Worm (Caenorhabditis elegans) whole organism, L1 larva: ENCODE data around the gene Y7A5A.8.

Source experiments
- C16A3.4 ChIP-seq: fragments of 150-350 bp; optimal IDR thresholded peaks from 2 replicates; lab custom pipeline; 2014; ENCODE audit warnings: missing biosample characterization, missing genetic modification characterization
- F16B12.6 ChIP-seq: fragments of 150-350 bp; optimal IDR thresholded peaks from 2 replicates; lab custom pipeline; 2014; ENCODE audit warnings: missing biosample characterization, missing genetic modification characterization
- ceh-82 ChIP-seq, 3 experiments: fragments of 150-350 bp in 1 of 3; sonication (generic microtip) in 2 of 3; optimal IDR thresholded peaks; 2 replicates each; lab custom pipeline; 2014 to 2017; ENCODE audit warnings: missing biosample characterization in 3 of 3, missing genetic modification characterization in 3 of 3
- ceh-88 ChIP-seq: fragments of 200-800 bp; sonication (Bioruptor generic); IDR thresholded peaks from 2 replicates; pipeline ENCODE4 v1.3.6; 2022; ENCODE audit warnings: missing genetic modification characterization, missing compliant biosample characterization
- dsc-1 ChIP-seq: sonication (generic microtip); optimal IDR thresholded peaks from 2 replicates; lab custom pipeline; 2016; ENCODE audit warnings: mild to moderate bottlenecking, missing genetic modification characterization, missing compliant biosample characterization
- efl-1 ChIP-seq, 4 experiments: fragments of 150-350 bp; optimal IDR thresholded peaks in 3 of 4; peaks in 1 of 4; 1 replicate in 1 of 4; 2 replicates in 3 of 4; lab custom pipeline; 2014; ENCODE audit warnings: missing biosample characterization in 2 of 4, missing genetic modification characterization in 2 of 4, missing genetic modification reagents in 2 of 4
- egl-13 ChIP-seq: sonication (generic microtip); optimal IDR thresholded peaks from 2 replicates; lab custom pipeline; 2016; ENCODE audit warnings: missing genotype, missing genetic modification reagents, missing genetic modification characterization, missing compliant biosample characterization
- egl-27 ChIP-seq, 2 experiments: fragments of 150-350 bp in 1 of 2; sonication (generic microtip); optimal IDR thresholded peaks; 3 replicates each; lab custom pipeline; 2017 to 2018; ENCODE audit warnings: missing biosample characterization in 2 of 2, missing genetic modification characterization in 2 of 2, missing genetic modification reagents in 2 of 2
- elt-2 ChIP-seq: sonication (generic microtip); optimal IDR thresholded peaks from 2 replicates; lab custom pipeline; 2016; ENCODE audit warnings: missing genetic modification characterization, mild to moderate bottlenecking, inconsistent platforms, missing compliant biosample characterization, missing genetic modification reagents
- fkh-4 ChIP-seq: sonication (generic microtip); optimal IDR thresholded peaks from 2 replicates; lab custom pipeline; 2016; ENCODE audit warnings: missing compliant biosample characterization, missing genetic modification characterization, borderline replicate concordance
- fkh-8 ChIP-seq: sonication (generic microtip); optimal IDR thresholded peaks from 2 replicates; lab custom pipeline; 2016; ENCODE audit warnings: mild to moderate bottlenecking, missing genetic modification characterization, missing compliant biosample characterization
- grh-1 ChIP-seq: fragments of 200-800 bp; sonication (Bioruptor generic); IDR thresholded peaks from 2 replicates; pipeline ENCODE4 v1.3.6; 2022; ENCODE audit warnings: missing genetic modification reagents, missing genetic modification characterization, missing compliant biosample characterization
- hpl-2 ChIP-seq: fragments of 150-350 bp; optimal IDR thresholded peaks from 2 replicates; lab custom pipeline; 2014; ENCODE audit warnings: missing biosample characterization, missing genetic modification reagents, missing genetic modification characterization
- jun-1 ChIP-seq: fragments of 150-350 bp; optimal IDR thresholded peaks from 2 replicates; lab custom pipeline; 2014; ENCODE audit warnings: missing biosample characterization, missing genetic modification reagents, missing genetic modification characterization
- lin-13 ChIP-seq: fragments of 150-350 bp; optimal IDR thresholded peaks from 2 replicates; lab custom pipeline; 2014; ENCODE audit warnings: missing biosample characterization, missing genetic modification reagents, missing genetic modification characterization
- lin-15B ChIP-seq: fragments of 150-350 bp; sonication (generic microtip); optimal IDR thresholded peaks from 3 replicates; lab custom pipeline; 2014; ENCODE audit warnings: missing biosample characterization, missing genetic modification characterization
- lir-3 ChIP-seq: sonication (generic microtip); optimal IDR thresholded peaks from 2 replicates; lab custom pipeline; 2016; ENCODE audit warnings: mild to moderate bottlenecking, missing genetic modification characterization, moderate library complexity, missing compliant biosample characterization; ENCODE audit not compliant: poor library complexity
- lsy-2 ChIP-seq, 2 experiments: fragments of 150-350 bp; optimal IDR thresholded peaks; 2 replicates each; lab custom pipeline; 2014; ENCODE audit warnings: missing biosample characterization in 2 of 2, missing genetic modification characterization in 2 of 2
- nhr-19 ChIP-seq: fragments of 200-800 bp; sonication (Bioruptor generic); conservative IDR thresholded peaks from 2 replicates; pipeline ENCODE4 v1.3.6; 2022; ENCODE audit warnings: missing genetic modification characterization, missing compliant biosample characterization
- nhr-237 ChIP-seq: fragments of 150-350 bp; optimal IDR thresholded peaks from 2 replicates; lab custom pipeline; 2014; ENCODE audit warnings: missing biosample characterization, missing genetic modification characterization
- nhr-28 ChIP-seq: fragments of 150-350 bp; optimal IDR thresholded peaks from 2 replicates; lab custom pipeline; 2014; ENCODE audit warnings: missing biosample characterization, missing genetic modification characterization
- nhr-47 ChIP-seq: sonication (generic microtip); optimal IDR thresholded peaks from 2 replicates; lab custom pipeline; 2016; ENCODE audit warnings: mild to moderate bottlenecking, missing genetic modification characterization, moderate library complexity, missing compliant biosample characterization
- nhr-77 ChIP-seq: fragments of 150-350 bp; optimal IDR thresholded peaks from 2 replicates; lab custom pipeline; 2014; ENCODE audit warnings: missing biosample characterization, missing genetic modification characterization
- nhr-84 ChIP-seq: sonication (generic microtip); optimal IDR thresholded peaks from 2 replicates; lab custom pipeline; 2017; ENCODE audit warnings: missing biosample characterization, missing genetic modification characterization
- nhr-85 ChIP-seq: sonication (generic microtip); peaks from one replicate; lab custom pipeline; 2016; ENCODE audit warnings: missing genetic modification characterization, inconsistent platforms, missing compliant biosample characterization
- pag-3 ChIP-seq: sonication (generic microtip); optimal IDR thresholded peaks from 2 replicates; lab custom pipeline; 2017; ENCODE audit warnings: missing genetic modification characterization, mild to moderate bottlenecking, missing compliant biosample characterization, antibody characterized with exemption, borderline replicate concordance; ENCODE audit not compliant: insufficient read depth
- pqm-1 ChIP-seq: sonication (generic microtip); optimal IDR thresholded peaks from 3 replicates; lab custom pipeline; 2017; ENCODE audit warnings: missing biosample characterization, missing genetic modification characterization
- rnt-1 ChIP-seq: sonication (generic microtip); optimal IDR thresholded peaks from 2 replicates; lab custom pipeline; 2016; ENCODE audit warnings: mild to moderate bottlenecking, missing genetic modification characterization, moderate library complexity, missing compliant biosample characterization
- skn-1 ChIP-seq: fragments of 150-350 bp; optimal IDR thresholded peaks from 2 replicates; lab custom pipeline; 2014; ENCODE audit warnings: missing biosample characterization, missing genetic modification characterization
- sox-4 ChIP-seq: sonication (generic microtip); optimal IDR thresholded peaks from 2 replicates; lab custom pipeline; 2016; ENCODE audit warnings: missing genetic modification characterization, missing compliant biosample characterization
- unc-130 ChIP-seq: fragments of 150-350 bp; optimal IDR thresholded peaks from 2 replicates; lab custom pipeline; 2017; ENCODE audit warnings: missing biosample characterization, missing genetic modification characterization, inconsistent platforms
- unc-30 ChIP-seq: sonication (generic microtip); optimal IDR thresholded peaks from 2 replicates; lab custom pipeline; 2017; ENCODE audit warnings: missing biosample characterization, missing genetic modification characterization
- zip-4 ChIP-seq: fragments of 200-800 bp; sonication (Bioruptor generic); optimal IDR thresholded peaks from 2 replicates; lab custom pipeline; 2018; ENCODE audit warnings: mild to moderate bottlenecking, missing genetic modification characterization, moderate library complexity, missing compliant biosample characterization

Gene Y7A5A.8

DNA sequence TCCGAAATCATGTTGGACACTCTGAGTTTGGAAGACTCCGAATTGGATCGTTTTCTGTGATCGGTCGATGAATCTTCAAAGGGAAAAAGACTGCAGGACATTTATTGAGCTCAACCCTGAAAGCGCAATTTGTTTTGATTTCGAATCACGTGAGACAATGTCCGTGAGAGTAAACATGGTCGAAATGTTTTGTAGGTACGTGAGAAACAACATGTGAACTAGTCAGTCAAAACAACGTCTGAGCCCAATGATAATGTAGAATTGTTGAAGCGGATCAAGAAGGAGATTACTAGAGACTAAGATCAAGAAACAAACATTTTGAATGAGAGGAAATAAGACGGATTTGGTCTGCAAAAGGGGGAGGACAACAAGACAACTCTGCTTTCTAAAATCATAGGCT is 18.2 kb upstream of the Y7A5A.8 start, which contains the start of gene Y7A5A.7:
TSS of gene Y7A5A.7 (minus strand) at position 101 of the 400 bp plus-strand sequence.
- peak; percentile 52 for TF ChIP-seq fkh-8
- no peak for TF ChIP-seq ceh-82 (tag; optimal IDR thresholded peaks at IDR 0.05; lab: Kevin White, UChicago)

DNA sequence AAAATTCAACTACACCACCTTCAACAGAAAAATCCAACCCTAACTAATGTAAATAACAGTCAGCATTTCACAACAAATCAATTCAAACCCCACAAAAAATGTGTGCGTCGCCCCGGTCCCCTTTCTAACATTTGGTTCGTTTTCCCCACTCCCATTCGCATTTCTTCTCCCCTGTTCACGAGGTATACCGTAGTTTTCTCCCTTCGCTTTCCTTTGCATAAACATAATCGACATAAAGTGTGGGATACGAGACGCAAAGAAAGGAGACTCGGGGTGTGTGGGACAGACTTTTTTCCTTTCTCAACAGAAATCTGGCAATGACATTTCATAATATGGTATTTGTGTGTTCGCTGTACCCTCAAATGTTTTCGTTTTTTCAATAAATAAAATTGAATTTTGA is 11.0 kb upstream of the Y7A5A.8 start:
- TF ChIP-seq dsc-1 (tag; lab: Kevin White, UChicago) (no peak), lin-15B (tag; lab: Kevin White, UChicago) (no peak), fkh-4 (tag; lab: Kevin White, UChicago) (no peak), sox-4 (tag; lab: Kevin White, UChicago) (no peak), egl-27 (tag; optimal IDR thresholded peaks at IDR 0.05; lab: Kevin White, UChicago) (no peak), nhr-77 (tag; lab: Kevin White, UChicago) (no peak), pqm-1 (tag; lab: Kevin White, UChicago) (no peak), C16A3.4 (no peak), lir-3 (tag; lab: Kevin White, UChicago) (no peak)

DNA sequence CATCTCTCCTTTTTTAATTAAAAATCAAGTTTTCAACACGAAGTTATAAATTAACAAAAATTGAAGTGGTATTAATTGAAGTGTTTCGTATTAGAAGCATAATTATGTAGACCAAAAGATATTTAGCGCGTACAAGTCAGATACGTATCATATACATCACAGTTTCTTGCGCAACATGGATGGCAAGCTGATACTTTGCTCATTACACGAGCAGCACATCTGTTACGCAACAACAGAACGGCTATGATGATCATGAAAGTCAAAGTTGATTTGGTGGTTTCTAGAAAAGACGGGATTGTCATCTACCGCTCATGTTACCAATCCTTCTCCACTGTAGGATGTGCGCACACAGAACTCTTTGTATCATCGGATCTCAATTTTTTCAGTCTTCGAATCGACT is 7.7 kb upstream of the Y7A5A.8 start:
- TF ChIP-seq zip-4 (no peak), dsc-1 (tag; lab: Kevin White, UChicago) (no peak), F16B12.6 (tag; lab: Kevin White, UChicago) (no peak), nhr-77 (tag; lab: Kevin White, UChicago) (no peak), nhr-19 (no peak), sox-4 (tag; lab: Kevin White, UChicago) (no peak), hpl-2 (GFP tag; lab: Kevin White, UChicago) (no peak), unc-30 (tag; lab: Kevin White, UChicago) (no peak), lsy-2 (tag; optimal IDR thresholded peaks at IDR 0.05; lab: Kevin White, UChicago) (no peak), jun-1 (tag; lab: Kevin White, UChicago) (no peak), pag-3 (tag; lab: Kevin White, UChicago) (no peak), nhr-28 (tag; lab: Kevin White, UChicago) (no peak), rnt-1 (tag; lab: Kevin White, UChicago) (no peak), efl-1 (optimal IDR thresholded peaks at IDR 0.05; lab: Kevin White, UChicago) (no peak), efl-1 (GFP tag; optimal IDR thresholded peaks at IDR 0.05 in 1 of 2; lab: Kevin White, UChicago) (no peak), nhr-237 (no peak), grh-1 (GFP tag; lab: Robert Waterston, UW) (no peak), unc-130 (tag; lab: Kevin White, UChicago) (no peak), egl-13 (tag; lab: Kevin White, UChicago) (no peak), nhr-85 (no peak), ceh-82 (tag; optimal IDR thresholded peaks at IDR 0.05; lab: Kevin White, UChicago) (no peak)

DNA sequence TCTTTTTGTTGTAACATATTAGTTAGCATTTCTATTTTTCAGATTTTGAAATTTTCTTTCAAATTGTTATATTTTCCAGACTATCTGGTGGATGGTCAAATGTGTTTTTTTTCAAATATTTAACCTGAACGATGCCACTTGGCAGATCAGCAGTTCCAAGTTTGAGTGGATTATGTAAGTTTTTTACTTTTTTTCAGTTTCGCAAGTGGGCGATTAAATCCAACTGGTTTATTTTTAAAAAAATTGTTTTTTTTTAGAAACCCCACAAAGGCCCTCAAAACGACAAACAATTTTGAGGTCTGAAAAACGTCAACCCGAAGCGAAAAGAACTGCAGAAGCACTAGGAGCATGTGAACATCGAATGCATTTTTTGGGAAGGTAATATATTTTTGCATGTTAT is 4.6 kb downstream of the Y7A5A.8 start, which contains the start of gene Y7A5A.9:
TSS of gene Y7A5A.9 (plus strand) at position 301 of the 400 bp plus-strand sequence.
- TF ChIP-seq elt-2 (tag; lab: Kevin White, UChicago) (no peak), unc-130 (tag; lab: Kevin White, UChicago) (no peak), fkh-8 (no peak), lin-15B (tag; lab: Kevin White, UChicago) (no peak), C16A3.4 (no peak)

DNA sequence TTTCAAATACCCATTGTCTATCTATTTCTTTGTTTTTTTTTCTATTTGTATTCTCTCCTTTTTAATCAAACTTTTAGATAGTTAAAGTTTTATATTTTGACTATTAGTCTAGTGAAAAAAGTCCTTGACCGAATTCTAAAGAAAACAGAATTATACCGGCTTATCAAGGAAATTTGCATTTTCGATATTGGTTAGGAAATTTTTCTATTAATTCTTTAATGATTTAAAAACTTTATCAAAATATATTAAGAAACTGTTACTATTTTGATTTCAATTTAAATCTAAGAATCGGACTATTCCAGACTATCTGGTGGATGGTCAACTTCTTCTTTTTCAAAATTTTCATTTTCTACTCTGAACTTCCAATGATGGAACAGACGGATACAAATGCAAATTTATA is 5.8 kb downstream of the Y7A5A.8 start, which contains the start of gene Y7A5A.20:
TSS of gene Y7A5A.20 (plus strand) at position 301 of the 400 bp plus-strand sequence.
- no peak for TF ChIP-seq lin-13 (GFP tag; lab: Kevin White, UChicago)
- no peak for TF ChIP-seq grh-1 (GFP tag; lab: Robert Waterston, UW)

DNA sequence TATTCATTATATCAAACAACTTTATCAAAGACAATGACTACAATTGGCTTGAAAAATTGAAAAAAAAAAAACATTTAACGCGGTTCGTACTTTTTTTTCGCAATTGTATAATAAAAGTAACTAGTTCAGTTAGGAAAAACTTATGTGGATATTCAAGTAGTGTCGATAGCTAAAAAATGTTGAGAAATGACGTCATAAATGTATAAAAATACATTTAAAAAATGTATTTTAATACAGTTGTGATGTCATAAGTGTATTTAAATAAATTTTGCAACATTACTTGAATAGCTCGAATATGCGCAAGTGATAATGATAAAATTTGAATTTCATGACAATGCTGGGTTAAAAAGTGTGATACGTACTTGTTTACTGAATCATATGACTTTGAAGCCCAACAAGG is 9.2 kb downstream of the Y7A5A.8 start:
- TF ChIP-seq nhr-84, result no peak
- TF ChIP-seq lin-13 (GFP tag; lab: Kevin White, UChicago), result no peak
- no peak for TF ChIP-seq lsy-2 (tag; optimal IDR thresholded peaks at IDR 0.05; lab: Kevin White, UChicago)
- TF ChIP-seq ceh-88 (GFP tag; lab: Robert Waterston, UW), result no peak
- no peak for TF ChIP-seq skn-1
- TF ChIP-seq C16A3.4, result no peak
- no peak for TF ChIP-seq nhr-47 (tag; lab: Kevin White, UChicago)
- TF ChIP-seq, all 84 proteins: peak for 0
